Fruit fly (Drosophila melanogaster): Measurements from ENCODE around the gene Dim1.

The Dim1 gene

dm6 chr2L:4389405-4390115, 13.5 kb upstream of the Dim1 start:
- TF ChIP-seq ovo (GFP tag; optimal IDR thresholded peaks at IDR 0.05) (no peak), cic (GFP tag; optimal IDR thresholded peaks at IDR 0.05) (peak; percentile 43)

DNA sequence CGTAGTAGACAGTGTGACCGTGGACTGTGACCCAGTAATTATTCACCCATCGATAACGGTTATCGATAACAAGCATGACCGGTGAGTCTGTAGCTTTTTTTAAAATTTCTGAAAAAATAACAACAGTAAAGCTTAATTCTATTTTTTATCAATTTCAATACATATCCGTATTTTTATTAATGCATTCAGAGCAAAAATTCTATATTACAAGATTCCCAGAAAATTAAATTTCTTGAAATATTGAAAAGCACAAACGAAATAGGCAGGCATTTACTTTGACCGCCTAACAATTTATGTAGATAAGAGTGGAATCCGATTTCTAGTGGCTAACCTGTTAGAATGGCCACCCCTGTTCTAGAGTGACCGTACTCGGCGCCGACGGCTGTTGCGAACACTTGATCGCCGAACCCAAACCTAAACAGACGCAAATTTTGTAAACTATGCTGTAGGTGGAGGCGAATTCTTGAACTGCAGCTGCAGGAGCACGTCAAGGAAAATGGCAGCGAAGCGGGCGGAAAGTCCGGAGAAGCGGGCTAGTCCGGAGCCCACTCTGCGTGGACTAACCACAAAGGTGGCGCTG, 9.1 kb upstream of the Dim1 start, which contains the start of gene CG3652:
CG3652 (minus strand) TSS at position 35 of the 580 bp plus-strand sequence.
- TF ChIP-seq tj (GFP tag; optimal IDR thresholded peaks at IDR 0.05), result peak; percentile 53
- peak; percentile 62 for TF ChIP-seq CG5204 (GFP tag; optimal IDR thresholded peaks at IDR 0.05)
- TF ChIP-seq CG12768 (GFP tag; optimal IDR thresholded peaks at IDR 0.05), result no peak
- TF ChIP-seq CG33017 (tag; optimal IDR thresholded peaks at IDR 0.05), result no peak
- TF ChIP-seq CG14711 (tag; optimal IDR thresholded peaks at IDR 0.05), result peak; percentile 33
- TF ChIP-seq Hr96 (GFP tag; optimal IDR thresholded peaks at IDR 0.05), result peak; percentile 68
- peak; percentile 72 for TF ChIP-seq toe (GFP tag; optimal IDR thresholded peaks at IDR 0.05)
- no peak for TF ChIP-seq ovo (GFP tag; optimal IDR thresholded peaks at IDR 0.05)
- peak; percentile 7 for TF ChIP-seq CG1620 (GFP tag; optimal IDR thresholded peaks at IDR 0.05)
- TF ChIP-seq CG7045 (GFP tag; optimal IDR thresholded peaks at IDR 0.05), result no peak
- TF ChIP-seq bab1 (GFP tag; optimal IDR thresholded peaks at IDR 0.05), result peak; percentile 5
- TF ChIP-seq CG11617 (GFP tag; optimal IDR thresholded peaks at IDR 0.05), result peak; percentile 43
- no peak for TF ChIP-seq cic (GFP tag; optimal IDR thresholded peaks at IDR 0.05)
- TF ChIP-seq Clk (GFP tag; optimal IDR thresholded peaks at IDR 0.05), result no peak

DNA sequence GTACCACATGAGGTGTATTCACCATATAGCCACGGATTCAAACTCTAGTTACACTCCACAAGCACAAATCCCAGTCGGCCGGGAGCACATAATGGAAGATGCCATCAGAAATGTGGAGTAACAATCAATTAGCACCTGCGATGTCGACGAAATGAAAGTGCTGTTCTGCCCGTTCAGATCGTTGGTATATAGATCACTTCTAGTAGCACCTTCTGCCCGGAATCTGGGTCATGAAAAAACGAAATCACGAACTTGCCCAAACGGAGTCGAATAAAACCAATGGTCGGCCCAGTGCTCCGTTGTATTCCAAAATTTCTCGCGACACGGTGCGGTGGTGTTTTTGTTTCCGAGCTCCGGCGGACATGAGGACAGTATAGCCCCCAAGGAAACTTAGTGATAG, 2.4 kb upstream of the Dim1 start, which contains the start of gene CG33003:
CG33003 (plus strand) TSS at position 301 of the 400 bp plus-strand sequence.
- TF ChIP-seq pad (GFP tag; optimal IDR thresholded peaks at IDR 0.05), result no peak
- no peak for TF ChIP-seq Crg-1 (GFP tag; optimal IDR thresholded peaks at IDR 0.05)
- no peak for TF ChIP-seq Clk (GFP tag; optimal IDR thresholded peaks at IDR 0.05)
- TF ChIP-seq tj (GFP tag; optimal IDR thresholded peaks at IDR 0.05), result no peak
- no peak for TF ChIP-seq Mnt (GFP tag; optimal IDR thresholded peaks at IDR 0.05)
- TF ChIP-seq cic (GFP tag; optimal IDR thresholded peaks at IDR 0.05), result no peak
- no peak for TF ChIP-seq cnc (optimal IDR thresholded peaks at IDR 0.05)
- TF ChIP-seq CG7045 (GFP tag; optimal IDR thresholded peaks at IDR 0.05), result no peak
- TF ChIP-seq Hr96 (GFP tag; optimal IDR thresholded peaks at IDR 0.05), result no peak
- no peak for TF ChIP-seq bab1 (GFP tag; optimal IDR thresholded peaks at IDR 0.05)
- TF ChIP-seq CG7101 (tag; optimal IDR thresholded peaks at IDR 0.05), result no peak
- TF ChIP-seq CG5204 (GFP tag; optimal IDR thresholded peaks at IDR 0.05), result no peak
- TF ChIP-seq toe (GFP tag; optimal IDR thresholded peaks at IDR 0.05), result no peak
- no peak for TF ChIP-seq CG11617 (GFP tag; optimal IDR thresholded peaks at IDR 0.05)
- TF ChIP-seq CG14711 (tag; optimal IDR thresholded peaks at IDR 0.05), result no peak
- TF ChIP-seq CG1620 (GFP tag; optimal IDR thresholded peaks at IDR 0.05), result no peak
- no peak for TF ChIP-seq CG12768 (GFP tag; optimal IDR thresholded peaks at IDR 0.05)
- no peak for TF ChIP-seq kay (GFP tag; ENCODE audit: borderline replicate concordance)
- no peak for TF ChIP-seq ovo (GFP tag; optimal IDR thresholded peaks at IDR 0.05)
- TF ChIP-seq CG33017 (tag; optimal IDR thresholded peaks at IDR 0.05), result no peak

dm6 chr2L:4410855-4411254, 7.8 kb downstream of the Dim1 start, which contains the start of gene CG43055:
CG43055 (plus strand) TSS chr2L:4411155.
- TF ChIP-seq Mnt (GFP tag; optimal IDR thresholded peaks at IDR 0.05), result no peak
- no peak for TF ChIP-seq cic (GFP tag; optimal IDR thresholded peaks at IDR 0.05)
- no peak for TF ChIP-seq tj (GFP tag; optimal IDR thresholded peaks at IDR 0.05)
- no peak for TF ChIP-seq kay (GFP tag; ENCODE audit: borderline replicate concordance)
- TF ChIP-seq CG7045 (GFP tag; optimal IDR thresholded peaks at IDR 0.05), result no peak
- TF ChIP-seq toe (GFP tag; optimal IDR thresholded peaks at IDR 0.05), result no peak

DNA sequence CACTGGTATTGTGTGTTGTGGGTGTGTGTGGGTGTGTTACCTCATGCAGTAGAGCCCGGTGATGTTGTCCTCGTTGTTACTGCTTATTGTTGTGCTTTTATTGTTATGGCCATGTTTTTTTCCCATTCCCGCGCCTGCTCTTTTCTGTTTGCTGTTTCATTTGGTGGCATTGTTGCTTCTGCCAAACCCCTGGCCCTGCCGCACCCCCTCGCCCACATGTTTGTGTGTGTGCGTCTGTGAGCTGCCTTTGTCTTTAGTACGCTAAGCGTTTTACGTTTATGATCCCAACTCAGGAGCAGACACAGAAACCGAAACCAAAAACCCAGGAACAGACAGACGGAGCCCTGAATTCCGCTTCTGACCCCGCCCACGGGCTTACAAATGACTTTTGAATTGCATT, 11.0 kb downstream of the Dim1 start:
- no peak for TF ChIP-seq toe (GFP tag; optimal IDR thresholded peaks at IDR 0.05)
- no peak for TF ChIP-seq CG33017 (tag; optimal IDR thresholded peaks at IDR 0.05)
- no peak for TF ChIP-seq Crg-1 (GFP tag; optimal IDR thresholded peaks at IDR 0.05)
- no peak for TF ChIP-seq CG7101 (tag; optimal IDR thresholded peaks at IDR 0.05)
- TF ChIP-seq kay (GFP tag; ENCODE audit: borderline replicate concordance), result no peak
- no peak for TF ChIP-seq cnc (optimal IDR thresholded peaks at IDR 0.05)

dm6 chr2L:4416089-4416488, 13.0 kb downstream of the Dim1 start:
- TF ChIP-seq Hr96 (GFP tag; optimal IDR thresholded peaks at IDR 0.05) (peak; percentile 10), CG7101 (tag; optimal IDR thresholded peaks at IDR 0.05) (no peak)

dm6 chr2L:4416903-4417302, 13.9 kb downstream of the Dim1 start:
- TF ChIP-seq CG12768 (GFP tag; optimal IDR thresholded peaks at IDR 0.05) (peak; percentile 13), CG7045 (GFP tag; optimal IDR thresholded peaks at IDR 0.05) (peak; percentile 36), CG5204 (GFP tag; optimal IDR thresholded peaks at IDR 0.05) (peak; percentile 43), Mnt (GFP tag; optimal IDR thresholded peaks at IDR 0.05) (no peak), CG33017 (tag; optimal IDR thresholded peaks at IDR 0.05) (peak; percentile 42), Hr96 (GFP tag; optimal IDR thresholded peaks at IDR 0.05) (no peak)

Measured in whole organism, adult.